Fruit fly (Drosophila melanogaster): Measurements from ENCODE around the gene CG15458.

Gene CG15458

dm6 chrX:20434534-20434933 lies 20.5 kb upstream of the CG15458 start (continued):
- TF ChIP-seq CG11695 (GFP tag; IDR thresholded peaks at IDR 0.05): no peak
- no peak for TF ChIP-seq CG14441 (GFP tag; IDR thresholded peaks at IDR 0.05)
- TF ChIP-seq so (GFP tag; IDR thresholded peaks at IDR 0.05): no peak
- TF ChIP-seq Doc3 (GFP tag; IDR thresholded peaks at IDR 0.05; ENCODE audit: partially characterized antibody): no peak
- TF ChIP-seq ssp (GFP tag; IDR thresholded peaks at IDR 0.05): no peak
- no peak for TF ChIP-seq CG11398 (GFP tag; optimal IDR thresholded peaks at IDR 0.05)
- no peak for TF ChIP-seq amos (GFP tag; IDR thresholded peaks at IDR 0.05; ENCODE audit: partially characterized antibody)
- peak; percentile 38; the same call in 1 of the 3 replicates for TF ChIP-seq dysf (GFP tag; IDR thresholded peaks at IDR 0.05)
- TF ChIP-seq pan (optimal IDR thresholded peaks at IDR 0.05): no peak
- TF ChIP-seq pan (GFP tag; optimal IDR thresholded peaks at IDR 0.05 in 1 of 2, IDR thresholded peaks at IDR 0.05 in 1 of 2): no peak
- no peak for TF ChIP-seq Asciz (GFP tag; optimal IDR thresholded peaks at IDR 0.05)
- no peak for TF ChIP-seq CG12299 (tag; optimal IDR thresholded peaks at IDR 0.05)
- TF ChIP-seq CG2202 (tag; optimal IDR thresholded peaks at IDR 0.05): no peak
- no peak for TF ChIP-seq tin (GFP tag; optimal IDR thresholded peaks at IDR 0.05)
- TF ChIP-seq esg (GFP tag; conservative IDR thresholded peaks at IDR 0.05): no peak
- TF ChIP-seq Tbp (GFP tag; optimal IDR thresholded peaks at IDR 0.05): no peak
- no peak for TF ChIP-seq bowl (GFP tag; IDR thresholded peaks at IDR 0.05)
- TF ChIP-seq sens-2 (GFP tag; IDR thresholded peaks at IDR 0.05): no peak
- TF ChIP-seq CG17186 (GFP tag; optimal IDR thresholded peaks at IDR 0.05): no peak
- TF ChIP-seq eyg (GFP tag; optimal IDR thresholded peaks at IDR 0.05): no peak
- no peak for TF ChIP-seq cato (GFP tag; optimal IDR thresholded peaks at IDR 0.05; ENCODE audit: borderline replicate concordance)
- peak; percentile 28 for TF ChIP-seq Xbp1 (GFP tag; optimal IDR thresholded peaks at IDR 0.05)
- peak; percentile 22 for TF ChIP-seq Fer3 (tag; optimal IDR thresholded peaks at IDR 0.05)
- no peak for TF ChIP-seq CG12769 (tag; optimal IDR thresholded peaks at IDR 0.05)
- TF ChIP-seq ase (GFP tag; IDR thresholded peaks at IDR 0.05): no peak
- no peak for TF ChIP-seq CG7987 (GFP tag; optimal IDR thresholded peaks at IDR 0.05)
- TF ChIP-seq GATAe (GFP tag; conservative IDR thresholded peaks at IDR 0.05): no peak
- TF ChIP-seq Ravus (GFP tag; IDR thresholded peaks at IDR 0.05): no peak
- TF ChIP-seq Dbx (GFP tag; IDR thresholded peaks at IDR 0.05): 0 out of 3 replicates have a peak, but pooled peaks have one; percentile 31
- TF ChIP-seq fru (optimal IDR thresholded peaks at IDR 0.05): no peak
- peak; percentile 30 for TF ChIP-seq CG13894 (tag; optimal IDR thresholded peaks at IDR 0.05)
- TF ChIP-seq CG31224 (GFP tag; IDR thresholded peaks at IDR 0.05): no peak
- no peak for TF ChIP-seq CG14965 (GFP tag; optimal IDR thresholded peaks at IDR 0.05; ENCODE audit: borderline replicate concordance)
- TF ChIP-seq insv (GFP tag; optimal IDR thresholded peaks at IDR 0.05): no peak
- TF ChIP-seq CG9797 (GFP tag; optimal IDR thresholded peaks at IDR 0.05): no peak
- TF ChIP-seq CG13624 (GFP tag; optimal IDR thresholded peaks at IDR 0.05): no peak
- no peak for TF ChIP-seq CG8478 (optimal IDR thresholded peaks at IDR 0.05)
- TF ChIP-seq CG7556 (GFP tag; optimal IDR thresholded peaks at IDR 0.05): peak; percentile 59
- TF ChIP-seq fu2 (GFP tag; optimal IDR thresholded peaks at IDR 0.05): peak; percentile 9
- TF ChIP-seq Dip2 (GFP tag; IDR thresholded peaks at IDR 0.05): no peak
- TF ChIP-seq CG8359 (GFP tag; optimal IDR thresholded peaks at IDR 0.05; ENCODE audit: borderline replicate concordance): no peak
- TF ChIP-seq CG9437 (GFP tag; optimal IDR thresholded peaks at IDR 0.05): no peak
- TF ChIP-seq bigmax (GFP tag; optimal IDR thresholded peaks at IDR 0.05): no peak
- TF ChIP-seq CG10654 (GFP tag; optimal IDR thresholded peaks at IDR 0.05): no peak
- no peak for TF ChIP-seq CG14710 (tag; optimal IDR thresholded peaks at IDR 0.05)
- no peak for TF ChIP-seq run (tag; optimal IDR thresholded peaks at IDR 0.05)
- TF ChIP-seq vfl (GFP tag; optimal IDR thresholded peaks at IDR 0.05): no peak
- no peak for TF ChIP-seq CG2116 (GFP tag; optimal IDR thresholded peaks at IDR 0.05)
- no peak for TF ChIP-seq luna (GFP tag; optimal IDR thresholded peaks at IDR 0.05)
- TF ChIP-seq slbo (GFP tag; IDR thresholded peaks at IDR 0.05): peak; percentile 66
- no peak for TF ChIP-seq CG15514 (GFP tag; optimal IDR thresholded peaks at IDR 0.05)
- TF ChIP-seq CHES-1-like (GFP tag; optimal IDR thresholded peaks at IDR 0.05): no peak
- peak; percentile 42 for TF ChIP-seq gem (tag; optimal IDR thresholded peaks at IDR 0.05)

All from whole organism, embryonic.